Worm (Caenorhabditis elegans) whole organism, dauer: ENCODE results near the gene C05C8.7.

Experiments used
- unc-62 ChIP-seq: sonication (generic microtip); optimal IDR thresholded peaks from 2 replicates; lab custom pipeline; 2017; ENCODE audit warnings: missing biosample characterization, missing genetic modification reagents, missing genetic modification characterization

C05C8.7 gene

DNA sequence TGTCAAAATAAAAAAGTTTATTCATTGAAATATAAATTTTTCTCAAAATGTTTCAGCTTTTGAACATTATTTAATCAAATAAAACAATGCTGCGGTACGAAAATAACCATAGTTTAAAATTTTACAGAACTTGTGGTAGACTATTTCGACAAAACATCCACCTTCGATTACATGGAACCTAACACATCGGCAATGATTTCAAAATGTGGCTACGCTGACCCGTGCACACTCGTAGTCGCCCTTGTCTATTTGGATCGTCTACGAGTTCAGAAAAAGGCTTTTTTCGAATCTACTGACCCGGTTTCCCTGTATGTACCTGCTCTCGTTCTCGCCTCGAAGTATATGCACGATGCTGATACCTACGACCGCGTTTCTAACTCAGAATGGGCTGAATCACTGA, 49.8 kb downstream of the C05C8.7 start:
- no peak for TF ChIP-seq unc-62 (GFP tag; lab: Kevin White, UChicago)

DNA sequence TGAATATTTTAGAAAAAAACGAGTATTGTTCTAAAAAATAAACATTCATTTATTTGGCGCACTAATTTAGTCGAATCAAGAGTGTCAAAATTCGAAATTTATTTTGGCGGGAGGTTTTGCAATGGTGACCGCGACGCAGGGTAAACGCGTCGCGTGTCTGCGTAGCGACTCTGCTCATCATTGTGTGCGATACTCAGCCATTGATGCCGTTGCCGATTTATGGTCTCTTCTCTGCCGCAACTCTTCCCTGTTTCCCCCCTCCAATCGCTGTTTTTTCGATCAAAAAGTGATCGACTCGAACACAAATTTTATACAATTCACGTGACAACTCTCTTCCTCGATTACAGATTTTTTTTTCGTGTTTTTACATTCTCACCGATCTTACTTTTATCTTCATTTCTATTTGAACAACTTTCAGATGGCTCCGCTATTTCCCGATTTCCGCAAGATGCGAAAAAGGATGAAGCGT, 50.3 kb downstream of the C05C8.7 start, which contains the start of gene F09G2.2:
Gene F09G2.2, plus strand, starts transcription at position 419 of the 469 bp plus-strand sequence.
- no peak for TF ChIP-seq unc-62 (GFP tag; lab: Kevin White, UChicago)

DNA sequence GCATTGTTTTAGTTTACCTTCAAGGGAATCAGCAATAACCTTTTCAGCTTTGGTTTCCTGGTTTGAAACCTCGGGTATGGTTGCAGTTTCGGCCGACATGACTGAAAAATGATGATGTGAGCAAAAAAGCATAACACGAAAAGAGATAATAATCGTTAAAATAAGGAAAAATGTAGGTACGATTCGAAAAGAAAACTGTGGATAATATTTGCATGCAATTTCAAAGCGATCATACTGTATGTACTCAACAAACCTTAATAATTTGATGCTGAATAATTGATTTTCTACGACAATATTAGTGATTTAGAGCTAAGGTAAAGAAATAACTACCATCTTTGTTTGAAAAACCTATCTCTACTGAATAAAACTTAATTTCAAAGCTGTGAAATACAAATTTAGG, 50.8 kb downstream of the C05C8.7 start, which contains the start of gene attf-2:
Gene attf-2, minus strand, starts transcription at position 101 of the 400 bp plus-strand sequence.
- TF ChIP-seq unc-62 (GFP tag; lab: Kevin White, UChicago), result no peak

DNA sequence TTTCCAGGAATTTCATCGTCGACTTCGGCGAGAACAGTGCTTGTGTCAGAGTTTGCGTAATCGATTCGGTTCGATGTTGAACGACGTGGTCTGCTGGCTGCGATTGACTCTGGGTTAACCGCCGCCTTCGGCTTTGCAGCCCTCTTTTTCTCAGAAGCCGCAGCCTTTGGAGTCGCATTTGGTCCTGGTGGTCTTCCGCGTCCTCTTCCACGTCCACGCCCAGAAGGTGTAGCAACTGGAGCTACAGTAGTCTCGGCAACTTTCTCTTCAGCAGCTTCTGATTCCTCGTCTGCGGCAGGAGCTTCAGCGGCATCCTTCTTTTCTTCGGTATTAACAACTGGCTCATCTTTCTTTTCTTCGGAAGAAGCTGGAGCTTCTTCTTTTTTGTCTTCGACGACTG, 52.0 kb downstream of the C05C8.7 start:
- no peak for TF ChIP-seq unc-62 (GFP tag; lab: Kevin White, UChicago)

DNA sequence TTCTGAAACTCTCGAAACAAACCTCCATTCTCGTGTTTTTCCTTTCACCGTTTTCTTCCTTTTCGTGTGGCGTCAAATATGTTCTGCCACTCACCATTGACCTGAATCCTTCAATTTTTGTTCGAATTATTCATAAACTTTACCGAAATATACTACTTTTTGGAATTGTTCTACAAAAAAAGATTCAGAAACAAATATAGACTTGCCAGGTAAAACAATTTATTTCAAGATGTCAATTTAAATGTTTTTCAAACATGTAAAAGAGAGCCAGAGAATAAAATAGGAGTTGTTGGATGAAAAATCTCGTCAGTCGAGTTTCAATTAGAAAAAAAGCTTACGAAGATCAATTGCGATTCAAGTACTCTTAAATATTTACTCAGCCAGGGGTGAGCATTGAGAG, 53.3 kb downstream of the C05C8.7 start, which contains the start of gene F09G2.8:
Gene F09G2.8, minus strand, starts transcription at position 101 of the 400 bp plus-strand sequence.
- TF ChIP-seq unc-62 (GFP tag; lab: Kevin White, UChicago), result no peak
